Worm (Caenorhabditis elegans): ENCODE data around the gene lact-8.

DNA sequence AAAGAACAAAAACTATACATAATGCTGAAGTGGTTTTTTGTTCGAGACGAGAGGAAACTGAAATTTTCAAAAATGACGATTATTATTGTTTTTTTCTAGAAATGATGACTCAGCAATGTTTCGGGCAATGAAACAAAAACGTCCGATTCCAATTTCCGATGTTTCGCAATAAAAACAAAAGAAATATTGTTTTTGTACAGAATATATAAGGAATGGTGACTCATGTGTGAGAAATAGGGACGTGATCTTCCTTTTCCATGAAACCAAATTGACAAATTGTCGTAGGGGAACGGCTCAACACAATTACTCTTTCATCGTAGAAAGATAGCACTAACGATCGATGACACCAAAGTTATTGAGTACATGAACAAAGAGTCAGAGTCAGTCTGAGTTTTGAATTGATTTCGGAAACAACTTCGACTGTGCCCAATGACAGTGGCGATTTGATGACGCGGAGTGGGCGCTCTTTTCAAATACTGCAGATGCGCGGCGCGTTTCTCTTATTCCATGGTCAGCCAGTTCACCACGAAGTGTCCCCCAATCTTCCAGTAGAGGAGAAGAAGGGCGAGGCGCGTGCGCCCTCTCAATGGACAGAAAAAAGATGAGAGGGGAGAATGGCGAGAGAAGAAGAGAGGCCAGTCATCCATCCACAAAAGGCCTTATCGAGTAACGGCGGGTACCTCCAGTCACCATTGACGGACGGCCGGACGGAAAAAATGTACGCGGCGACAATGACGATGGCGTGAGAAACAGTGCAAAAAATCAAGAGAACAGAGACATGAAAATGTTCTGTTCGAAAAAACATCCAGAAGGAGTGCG lies 18.0 kb downstream of the lact-8 start:
- TF ChIP-seq nhr-76 (tag; optimal IDR thresholded peaks at IDR 0.05) (no peak), ces-1 (GFP tag; optimal IDR thresholded peaks at IDR 0.05) (no peak), blmp-1 (tag; optimal IDR thresholded peaks at IDR 0.05) (no peak), lin-13 (tag; optimal IDR thresholded peaks at IDR 0.05) (no peak), unc-62 (GFP tag; optimal IDR thresholded peaks at IDR 0.05) (no peak), unc-39 (tag; optimal IDR thresholded peaks at IDR 0.05) (no peak), bed-3 (GFP tag; optimal IDR thresholded peaks at IDR 0.05) (no peak), ztf-11 (tag; optimal IDR thresholded peaks at IDR 0.05) (no peak), elt-3 (tag; optimal IDR thresholded peaks at IDR 0.05) (no peak), mls-2 (tag; optimal IDR thresholded peaks at IDR 0.05) (no peak), mep-1 (tag; optimal IDR thresholded peaks at IDR 0.05) (no peak)
